Worm (Caenorhabditis elegans) whole organism, young adult: ENCODE results near the gene F16H6.7.

Experiments
- K11D2.4 ChIP-seq: fragments of 200-800 bp; sonication (Bioruptor generic); IDR thresholded peaks from 2 replicates; pipeline ENCODE4 v1.3.6; 2022; ENCODE audit warnings: missing genetic modification reagents, missing genetic modification characterization, missing compliant biosample characterization
- K12H6.12 ChIP-seq: fragments of 200-800 bp; sonication (Bioruptor generic); optimal IDR thresholded peaks from 2 replicates; lab custom pipeline; 2018; ENCODE audit warnings: mild to moderate bottlenecking, missing genetic modification characterization, missing compliant biosample characterization
- ceh-58 ChIP-seq: fragments of 200-800 bp; sonication (Bioruptor generic); IDR thresholded peaks from 2 replicates; pipeline ENCODE4 v1.3.6; 2022; ENCODE audit warnings: missing genetic modification characterization, missing compliant biosample characterization
- lin-35 ChIP-seq, 3 experiments: fragments of 150-350 bp in 2 of 3; sonication (generic microtip) in 1 of 3; optimal IDR thresholded peaks; 2 replicates each; lab custom pipeline; 2014 to 2018; ENCODE audit warnings: missing biosample characterization in 3 of 3, missing genetic modification characterization in 3 of 3, missing genetic modification reagents in 3 of 3
- nfya-1 ChIP-seq: sonication (generic microtip); optimal IDR thresholded peaks from 2 replicates; lab custom pipeline; 2017; ENCODE audit warnings: antibody characterized with exemption, missing compliant biosample characterization, missing genetic modification characterization, borderline replicate concordance; ENCODE audit not compliant: insufficient read depth
- nfyb-1 ChIP-seq: fragments of 200-800 bp; sonication (Bioruptor generic); IDR thresholded peaks from 2 replicates; pipeline ENCODE4 v1.3.6; 2022; ENCODE audit warnings: missing genetic modification reagents, missing genetic modification characterization, missing compliant biosample characterization
- nhr-90 ChIP-seq: sonication (generic microtip); optimal IDR thresholded peaks from 2 replicates; lab custom pipeline; 2016; ENCODE audit warnings: missing genotype, mild to moderate bottlenecking, missing genetic modification characterization, missing compliant biosample characterization
- rec-8 ChIP-seq, 2 experiments: sonication (generic microtip); optimal IDR thresholded peaks; 2 replicates each; lab custom pipeline; 2016; ENCODE audit warnings: mild to moderate bottlenecking in 2 of 2, missing genetic modification characterization in 2 of 2, missing genetic modification reagents in 2 of 2, missing genotype in 2 of 2, missing biosample characterization in 1 of 2, missing compliant biosample characterization in 1 of 2, moderate library complexity in 1 of 2
- sea-2 ChIP-seq: fragments of 200-800 bp; sonication (Bioruptor generic); IDR thresholded peaks from 2 replicates; pipeline ENCODE4 v1.3.6; 2022; ENCODE audit warnings: missing genetic modification characterization, missing compliant biosample characterization
- sptf-2 ChIP-seq: fragments of 200-800 bp; sonication (Bioruptor generic); optimal IDR thresholded peaks from 2 replicates; lab custom pipeline; 2018; ENCODE audit warnings: mild to moderate bottlenecking, missing genetic modification characterization, missing compliant biosample characterization

DNA sequence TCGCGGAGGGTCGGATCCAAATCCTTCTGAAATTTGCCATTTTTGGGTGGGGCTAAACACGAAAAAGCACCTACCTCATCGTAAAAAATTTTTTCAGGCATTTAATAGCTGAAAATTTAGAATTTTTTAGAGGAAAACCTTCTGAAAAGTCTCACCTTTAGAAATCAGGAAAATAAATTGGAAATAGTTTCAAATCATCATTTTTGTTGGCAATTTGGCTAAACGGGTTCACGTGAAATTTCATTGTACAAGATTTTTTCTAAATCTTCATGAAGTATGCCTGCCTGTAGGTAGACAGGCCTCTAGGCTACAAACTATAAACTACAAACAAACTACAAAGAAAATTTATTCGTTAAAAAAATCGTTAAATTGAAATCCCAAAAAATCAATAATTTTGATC lies 40.7 kb downstream of the F16H6.7 start, which contains the start of gene C14A6.7:
- no peak for TF ChIP-seq lin-35 (GFP tag; optimal IDR thresholded peaks at IDR 0.05; lab: Kevin White, UChicago)
- TF ChIP-seq nhr-90 (tag; lab: Kevin White, UChicago) = no peak
- TF ChIP-seq K12H6.12 = no peak
- no peak for TF ChIP-seq K11D2.4 (GFP tag; lab: Robert Waterston, UW)
- no peak for TF ChIP-seq ceh-58 (GFP tag; lab: Robert Waterston, UW)
- TF ChIP-seq sea-2 (GFP tag; lab: Robert Waterston, UW) = no peak
- no peak for TF ChIP-seq nfyb-1 (GFP tag; lab: Robert Waterston, UW)
- no peak for TF ChIP-seq rec-8 (tag; optimal IDR thresholded peaks at IDR 0.05; lab: Kevin White, UChicago)
- no peak for TF ChIP-seq nfya-1 (tag; lab: Kevin White, UChicago)
- TF ChIP-seq sptf-2 (GFP tag; lab: Kevin White, UChicago) = no peak
